Fruit fly (Drosophila melanogaster): ENCODE results near the gene CG7968.
A peak's percentile ranks its signal among the peaks of the same experiment; 100 is the strongest.

dm6 chr2L:13877934-13878580, 28.9 kb downstream of the CG7968 start:
- TF ChIP-seq CoRest (tag; optimal IDR thresholded peaks at IDR 0.05) (no peak), Pdp1 (GFP tag; optimal IDR thresholded peaks at IDR 0.05) (peak in 1 of 2 experiments; percentile 3), CG4404 (GFP tag; IDR thresholded peaks at IDR 0.05) (no peak), Hr51 (GFP tag; optimal IDR thresholded peaks at IDR 0.05) (no peak), CG4617 (GFP tag; optimal IDR thresholded peaks at IDR 0.05; ENCODE audit: borderline replicate concordance) (no peak), az2 (GFP tag; optimal IDR thresholded peaks at IDR 0.05) (no peak), Hey (tag; optimal IDR thresholded peaks at IDR 0.05) (no peak), CG17568 (GFP tag; optimal IDR thresholded peaks at IDR 0.05) (no peak), otp (GFP tag; IDR thresholded peaks at IDR 0.05) (no peak)
